Fruit fly (Drosophila melanogaster) whole organism, embryonic: ENCODE data around the gene Cdc27.

Source experiments
- Aef1 ChIP-seq: fragments of 200-800 bp; sonication (Bioruptor generic); IDR thresholded peaks from 3 replicates; pipeline ENCODE4 v1.3.6; 2022; ENCODE audit warnings: missing biosample characterization, missing genetic modification characterization
- Atf6 ChIP-seq: fragments of 200-800 bp; sonication (Bioruptor generic); IDR thresholded peaks from 2 replicates; pipeline ENCODE4 v1.3.6; 2022; ENCODE audit warnings: missing biosample characterization, missing genetic modification characterization
- Blimp-1 ChIP-seq: fragments of 200-800 bp; sonication (Bioruptor generic); optimal IDR thresholded peaks from 3 replicates; lab custom pipeline; 2018; ENCODE audit warnings: missing biosample characterization, missing genetic modification characterization, mild to moderate bottlenecking, moderate library complexity, missing genetic modification reagents
- CG10209 ChIP-seq: fragments of 200-800 bp; sonication (Bioruptor generic); optimal IDR thresholded peaks from 3 replicates; lab custom pipeline; 2017; ENCODE audit warnings: missing biosample characterization, mild to moderate bottlenecking, missing genetic modification characterization, missing genetic modification reagents
- CG10366 ChIP-seq: fragments of 200-800 bp; sonication (Bioruptor generic); IDR thresholded peaks from 2 replicates; pipeline ENCODE4 v1.3.6; 2022; ENCODE audit warnings: missing biosample characterization, missing genetic modification characterization
- CG12155 ChIP-seq: fragments of 200-800 bp; sonication (Bioruptor generic); optimal IDR thresholded peaks from 3 replicates; lab custom pipeline; 2016; ENCODE audit warnings: missing biosample characterization, missing genetic modification characterization
- CG12391 ChIP-seq: fragments of 200-800 bp; sonication (Bioruptor generic); optimal IDR thresholded peaks from 3 replicates; lab custom pipeline; 2018; ENCODE audit warnings: missing biosample characterization, mild to moderate bottlenecking, missing genetic modification characterization, moderate library complexity
- CG15073 ChIP-seq: fragments of 200-800 bp; sonication (Bioruptor generic); optimal IDR thresholded peaks from 2 replicates; lab custom pipeline; 2016; ENCODE audit warnings: missing biosample characterization, missing genetic modification characterization
- CG1529 ChIP-seq: fragments of 200-800 bp; sonication (Bioruptor generic); optimal IDR thresholded peaks from 3 replicates; lab custom pipeline; 2018; ENCODE audit warnings: missing biosample characterization, missing genetic modification characterization
- CG15514 ChIP-seq: fragments of 200-800 bp; sonication (Bioruptor generic); optimal IDR thresholded peaks from 3 replicates; lab custom pipeline; 2017; ENCODE audit warnings: missing biosample characterization, missing genetic modification characterization, mild to moderate bottlenecking, moderate library complexity, missing genetic modification reagents
- CG17359 ChIP-seq: fragments of 200-800 bp; sonication (Bioruptor generic); optimal IDR thresholded peaks from 3 replicates; lab custom pipeline; 2018; ENCODE audit warnings: missing biosample characterization, mild to moderate bottlenecking, missing genetic modification characterization, moderate library complexity
- CG17829 ChIP-seq: fragments of 200-800 bp; optimal IDR thresholded peaks from 2 replicates; lab custom pipeline; 2019; ENCODE audit warnings: missing biosample characterization, mild to moderate bottlenecking, missing genetic modification characterization, moderate library complexity
- CG2202 ChIP-seq: fragments of 200-800 bp; sonication (Bioruptor generic); optimal IDR thresholded peaks from 2 replicates; lab custom pipeline; 2018; ENCODE audit warnings: missing biosample characterization, mild to moderate bottlenecking, missing genetic modification characterization
- CG3726 ChIP-seq: fragments of 200-800 bp; sonication (Bioruptor generic); IDR thresholded peaks from 3 replicates; pipeline ENCODE4, ENCODE4 v1.3.6; 2022; ENCODE audit warnings: missing biosample characterization, missing genetic modification characterization
- CG6813 ChIP-seq: fragments of 200-800 bp; sonication (Bioruptor generic); optimal IDR thresholded peaks from 2 replicates; lab custom pipeline; 2017; ENCODE audit warnings: missing biosample characterization, missing genetic modification characterization, mild to moderate bottlenecking, moderate library complexity, missing genetic modification reagents
- CG7357 ChIP-seq: fragments of 200-800 bp; sonication (Bioruptor generic); IDR thresholded peaks from 3 replicates; pipeline ENCODE4 v1.3.6; 2022; ENCODE audit warnings: missing biosample characterization, missing genetic modification characterization
- CG7372 ChIP-seq: fragments of 200-800 bp; sonication (Bioruptor generic); IDR thresholded peaks from 2 replicates; pipeline ENCODE4 v1.3.6; 2022; ENCODE audit warnings: missing biosample characterization, missing genetic modification characterization
- CG7745 ChIP-seq: fragments of 200-800 bp; sonication (Bioruptor generic); optimal IDR thresholded peaks from 2 replicates; lab custom pipeline; 2018; ENCODE audit warnings: missing biosample characterization, mild to moderate bottlenecking, missing genetic modification characterization, moderate library complexity
- CG7786 ChIP-seq: fragments of 200-800 bp; sonication (Bioruptor generic); optimal IDR thresholded peaks from 2 replicates; lab custom pipeline; 2016; ENCODE audit warnings: missing biosample characterization, missing genetic modification characterization
- CG8359 ChIP-seq: fragments of 200-800 bp; sonication (Bioruptor generic); optimal IDR thresholded peaks from 2 replicates; lab custom pipeline; 2017; ENCODE audit warnings: missing biosample characterization, mild to moderate bottlenecking, missing genetic modification characterization, borderline replicate concordance
- Dip3 ChIP-seq: fragments of 200-800 bp; sonication (Bioruptor generic); optimal IDR thresholded peaks from 3 replicates; lab custom pipeline; 2016; ENCODE audit warnings: missing biosample characterization, missing genetic modification characterization
- Eip74EF ChIP-seq, 2 experiments: fragments of 200-800 bp in 1 of 2; fragments of >200 bp in 1 of 2; sonication (Bioruptor generic) in 1 of 2; optimal IDR thresholded peaks; 2 replicates each; lab custom pipeline; 2017 to 2019; ENCODE audit warnings: missing biosample characterization in 2 of 2, missing genetic modification characterization in 2 of 2, mild to moderate bottlenecking in 1 of 2, moderate library complexity in 1 of 2
- HLH54F ChIP-seq: fragments of 200-800 bp; sonication (Bioruptor generic); optimal IDR thresholded peaks from 3 replicates; lab custom pipeline; 2016; ENCODE audit warnings: missing biosample characterization, missing genetic modification characterization
- Hr51 ChIP-seq, 2 experiments: fragments of 200-800 bp; sonication (Bioruptor generic); optimal IDR thresholded peaks; 2 replicates in 1 of 2; 3 replicates in 1 of 2; lab custom pipeline; 2016 to 2018; ENCODE audit warnings: missing biosample characterization in 2 of 2, missing genetic modification characterization in 2 of 2, mild to moderate bottlenecking in 1 of 2, moderate library complexity in 1 of 2
- Meics ChIP-seq: fragments of 200-800 bp; sonication (Bioruptor generic); optimal IDR thresholded peaks from 2 replicates; lab custom pipeline; 2017; ENCODE audit warnings: missing biosample characterization, mild to moderate bottlenecking, missing genetic modification characterization
- NK7.1 ChIP-seq: fragments of 200-800 bp; sonication (Bioruptor generic); optimal IDR thresholded peaks from 3 replicates; lab custom pipeline; 2016; ENCODE audit warnings: missing biosample characterization, missing genetic modification characterization
- Nf-YB ChIP-seq: fragments of 200-800 bp; sonication (Bioruptor generic); optimal IDR thresholded peaks from 3 replicates; lab custom pipeline; 2019; ENCODE audit warnings: missing biosample characterization, mild to moderate bottlenecking, missing genetic modification characterization, moderate library complexity
- Oaz ChIP-seq: fragments of 200-800 bp; sonication (Bioruptor generic); IDR thresholded peaks from 2 replicates; pipeline ENCODE4 v1.3.6; 2022; ENCODE audit warnings: missing biosample characterization, missing genetic modification characterization
- Opbp ChIP-seq: fragments of 200-800 bp; sonication (Bioruptor generic); IDR thresholded peaks from 3 replicates; pipeline ENCODE4 v1.3.6; 2022; ENCODE audit warnings: missing biosample characterization, missing genetic modification characterization; ENCODE audit not compliant: partially characterized antibody
- Poxn ChIP-seq: fragments of 200-800 bp; sonication (Bioruptor generic); IDR thresholded peaks from 2 replicates; pipeline ENCODE4 v1.3.6; 2022; ENCODE audit warnings: missing biosample characterization, missing genetic modification characterization
- ash1 ChIP-seq: fragments of 200-800 bp; sonication (Bioruptor generic); optimal IDR thresholded peaks from 2 replicates; lab custom pipeline; 2018; ENCODE audit warnings: missing biosample characterization, mild to moderate bottlenecking, missing genetic modification characterization
- bbx ChIP-seq: fragments of 200-800 bp; sonication (Bioruptor generic); IDR thresholded peaks from 2 replicates; pipeline ENCODE4 v1.3.6; 2022; ENCODE audit warnings: missing biosample characterization, missing genetic modification characterization; ENCODE audit not compliant: partially characterized antibody
- cwo ChIP-seq: fragments of 200-800 bp; sonication (Bioruptor generic); optimal IDR thresholded peaks from 3 replicates; lab custom pipeline; 2017; ENCODE audit warnings: missing biosample characterization, missing genetic modification characterization, mild to moderate bottlenecking, moderate library complexity, missing genetic modification reagents
- disco-r ChIP-seq: fragments of 200-800 bp; sonication (Bioruptor generic); optimal IDR thresholded peaks from 2 replicates; lab custom pipeline; 2016; ENCODE audit warnings: missing biosample characterization, missing genetic modification characterization
- dmrt99B ChIP-seq: fragments of 200-800 bp; sonication (Bioruptor generic); optimal IDR thresholded peaks from 2 replicates; lab custom pipeline; 2018; ENCODE audit warnings: missing biosample characterization, mild to moderate bottlenecking, missing genetic modification characterization, moderate library complexity
- dysf ChIP-seq: fragments of 200-800 bp; sonication (Bioruptor generic); IDR thresholded peaks from 3 replicates; pipeline ENCODE4 v1.3.6; 2022; ENCODE audit warnings: missing biosample characterization, missing genetic modification characterization
- gro ChIP-seq: fragments of 200-800 bp; sonication (Bioruptor generic); optimal IDR thresholded peaks from 2 replicates; lab custom pipeline; 2016; ENCODE audit warnings: missing biosample characterization, missing genetic modification characterization
- hbn ChIP-seq: fragments of 200-800 bp; sonication (Bioruptor generic); IDR thresholded peaks from 2 replicates; pipeline ENCODE4 v1.3.6; 2022; ENCODE audit warnings: missing biosample characterization, missing genetic modification characterization; ENCODE audit not compliant: partially characterized antibody
- ind ChIP-seq: fragments of 200-800 bp; sonication (Bioruptor generic); optimal IDR thresholded peaks from 3 replicates; lab custom pipeline; 2016; ENCODE audit warnings: missing biosample characterization, missing genetic modification characterization
- kah ChIP-seq: fragments of 200-800 bp; sonication (Bioruptor generic); optimal IDR thresholded peaks from 2 replicates; lab custom pipeline; 2018; ENCODE audit warnings: missing biosample characterization, mild to moderate bottlenecking, missing genetic modification characterization
- nom ChIP-seq: fragments of 200-800 bp; sonication (Bioruptor generic); optimal IDR thresholded peaks from 2 replicates; lab custom pipeline; 2017; ENCODE audit warnings: missing biosample characterization, missing genetic modification characterization, mild to moderate bottlenecking, moderate library complexity, missing genetic modification reagents
- p53 ChIP-seq: fragments of 200-800 bp; sonication (Bioruptor generic); optimal IDR thresholded peaks from 2 replicates; lab custom pipeline; 2016; ENCODE audit warnings: missing biosample characterization, missing genetic modification characterization
- salm ChIP-seq: fragments of 200-800 bp; sonication (Bioruptor generic); optimal IDR thresholded peaks from 2 replicates; lab custom pipeline; 2018; ENCODE audit warnings: missing biosample characterization, mild to moderate bottlenecking, missing genetic modification characterization
- sd ChIP-seq: fragments of 200-800 bp; sonication (Bioruptor generic); optimal IDR thresholded peaks from 3 replicates; lab custom pipeline; 2018; ENCODE audit warnings: missing biosample characterization, mild to moderate bottlenecking, missing genetic modification characterization, moderate library complexity
- so ChIP-seq: fragments of 200-800 bp; sonication (Bioruptor generic); IDR thresholded peaks from 3 replicates; pipeline ENCODE4 v1.3.6; 2022; ENCODE audit warnings: missing biosample characterization, missing genetic modification characterization
- ssp ChIP-seq: fragments of 200-800 bp; sonication (Bioruptor generic); IDR thresholded peaks from 2 replicates; pipeline ENCODE4 v1.3.6; 2022; ENCODE audit warnings: missing biosample characterization, missing genetic modification characterization
- tll ChIP-seq, 2 experiments: fragments of 200-800 bp in 1 of 2; fragments of >200 bp in 1 of 2; sonication (Bioruptor generic) in 1 of 2; optimal IDR thresholded peaks; 2 replicates each; lab custom pipeline; 2017 to 2019; ENCODE audit warnings: missing biosample characterization in 2 of 2, missing genetic modification characterization in 2 of 2, mild to moderate bottlenecking in 1 of 2, moderate library complexity in 1 of 2
- ttk ChIP-seq: fragments of 200-800 bp; sonication (Bioruptor generic); IDR thresholded peaks from 2 replicates; pipeline ENCODE4 v2.1.2; 2022; ENCODE audit warnings: missing biosample characterization, missing genetic modification characterization
- unc-4 ChIP-seq: fragments of 200-800 bp; sonication (Bioruptor generic); IDR thresholded peaks from 2 replicates; pipeline ENCODE4 v1.3.6; 2022; ENCODE audit warnings: missing biosample characterization, missing genetic modification characterization; ENCODE audit not compliant: partially characterized antibody
- wor ChIP-seq: fragments of 200-800 bp; sonication (Bioruptor generic); IDR thresholded peaks from 2 replicates; pipeline ENCODE4 v1.3.6; 2022; ENCODE audit warnings: missing biosample characterization, missing genetic modification characterization

The Cdc27 gene

DNA sequence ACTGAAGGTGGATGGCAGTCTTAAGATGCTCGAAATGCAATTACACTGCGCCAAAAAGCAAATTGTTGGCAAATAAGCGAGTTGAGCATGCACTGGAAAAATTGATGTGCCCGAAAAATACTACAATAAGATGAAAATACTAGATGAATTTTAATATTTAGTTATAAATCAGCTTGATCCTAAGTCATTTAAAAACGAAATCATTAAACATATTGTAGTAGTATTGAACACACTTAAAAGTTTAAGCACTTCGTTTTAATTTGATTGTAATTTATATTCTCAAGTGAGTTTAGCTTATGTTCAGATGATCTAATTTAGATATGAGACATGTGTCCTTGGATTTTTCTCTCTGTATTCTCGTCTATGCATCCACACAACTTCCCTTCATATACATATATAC is 13.3 kb upstream of the Cdc27 start (continued):
- TF ChIP-seq gro (GFP tag; lab: Kevin White, UChicago) (no peak), sd (no peak), CG12155 (GFP tag; lab: Kevin White, UChicago) (no peak), CG7372 (GFP tag; lab: Robert Waterston, UW) (no peak), cwo (GFP tag; lab: Kevin White, UChicago) (peak; percentile 46), CG6813 (GFP tag; lab: Kevin White, UChicago) (no peak), ash1 (GFP tag; lab: Kevin White, UChicago) (no peak), Opbp (GFP tag; lab: Robert Waterston, UW) (no peak), Eip74EF (GFP tag; optimal IDR thresholded peaks at IDR 0.05; lab: Kevin White, UChicago) (peak in 1 of 2 experiments; percentile 33), p53 (GFP tag; lab: Kevin White, UChicago) (no peak), CG17359 (peak; percentile 56), Blimp-1 (GFP tag; lab: Kevin White, UChicago) (peak; percentile 0), CG17829 (peak; percentile 42), CG15514 (GFP tag; lab: Kevin White, UChicago) (no peak), dysf (peak; percentile 51; the same call in 2 of the 3 replicates), unc-4 (GFP tag; lab: Robert Waterston, UW) (no peak), salm (tag; lab: Kevin White, UChicago) (no peak), CG3726 (GFP tag; lab: Robert Waterston, UW) (no peak), disco-r (no peak), ttk (peak; percentile 38; the same call in 1 of the 2 replicates), kah (GFP tag; lab: Kevin White, UChicago) (no peak), Hr51 (GFP tag; optimal IDR thresholded peaks at IDR 0.05; lab: Kevin White, UChicago) (peak in 1 of 2 experiments; percentile 33), Oaz (GFP tag; lab: Robert Waterston, UW) (no peak), ssp (GFP tag; lab: Robert Waterston, UW) (peak; percentile 26; the same call in 1 of the 2 replicates), CG10209 (GFP tag; lab: Kevin White, UChicago) (no peak), CG7357 (no peak), Dip3 (GFP tag; lab: Kevin White, UChicago) (no peak), CG8359 (GFP tag; lab: Kevin White, UChicago) (no peak), CG2202 (no peak), CG12391 (tag; lab: Kevin White, UChicago) (no peak), Meics (peak; percentile 47), CG7745 (no peak), CG10366 (GFP tag; lab: Robert Waterston, UW) (no peak), HLH54F (no peak), so (GFP tag; lab: Robert Waterston, UW) (no peak), ind (GFP tag; lab: Kevin White, UChicago) (peak; percentile 17), CG1529 (GFP tag; lab: Kevin White, UChicago) (no peak), tll (GFP tag; optimal IDR thresholded peaks at IDR 0.05; lab: Kevin White, UChicago) (no peak), Poxn (GFP tag; lab: Robert Waterston, UW) (no peak), bbx (GFP tag; lab: Robert Waterston, UW) (no peak), nom (GFP tag; lab: Kevin White, UChicago) (no peak), CG7786 (no peak), CG15073 (GFP tag; lab: Kevin White, UChicago) (no peak), hbn (GFP tag; lab: Robert Waterston, UW) (no peak), NK7.1 (GFP tag; lab: Kevin White, UChicago) (no peak), Nf-YB (no peak), dmrt99B (tag; lab: Kevin White, UChicago) (peak; percentile 74), Atf6 (GFP tag; lab: Robert Waterston, UW) (no peak), wor (GFP tag; lab: Robert Waterston, UW) (no peak), Aef1 (GFP tag; lab: Robert Waterston, UW) (no peak; the same call in 2 of the 3 replicates)
